Worm (Caenorhabditis elegans) whole organism, L1 larva: ENCODE data around the gene K08B12.3.
A peak's percentile ranks its signal among the peaks of the same experiment; 100 is the strongest.

Source experiments
- C16A3.4 ChIP-seq: fragments of 150-350 bp; optimal IDR thresholded peaks from 2 replicates; lab custom pipeline; 2014; ENCODE audit warnings: missing biosample characterization, missing genetic modification characterization
- C34B4.2 ChIP-seq: sonication (generic microtip); optimal IDR thresholded peaks from 2 replicates; lab custom pipeline; 2017; ENCODE audit warnings: mild to moderate bottlenecking, missing genetic modification characterization, missing compliant biosample characterization
- Y116A8C.19 ChIP-seq: sonication (generic microtip); optimal IDR thresholded peaks from 2 replicates; lab custom pipeline; 2016; ENCODE audit warnings: missing compliant biosample characterization, missing genetic modification characterization, borderline replicate concordance
- aha-1 ChIP-seq: fragments of 150-350 bp; optimal IDR thresholded peaks from 2 replicates; lab custom pipeline; 2014; ENCODE audit warnings: missing biosample characterization, missing genetic modification characterization
- alr-1 ChIP-seq: fragments of 200-800 bp; sonication (Bioruptor generic); optimal IDR thresholded peaks from 2 replicates; lab custom pipeline; 2018; ENCODE audit warnings: borderline replicate concordance, mild to moderate bottlenecking, missing genetic modification characterization, missing compliant biosample characterization
- blmp-1 ChIP-seq: fragments of 150-350 bp; optimal IDR thresholded peaks from 2 replicates; lab custom pipeline; 2014; ENCODE audit warnings: missing biosample characterization, missing genetic modification characterization
- ceh-63 ChIP-seq: fragments of 200-800 bp; sonication (Bioruptor generic); optimal IDR thresholded peaks from 2 replicates; lab custom pipeline; 2018; ENCODE audit warnings: mild to moderate bottlenecking, missing genetic modification characterization, missing compliant biosample characterization
- ceh-8 ChIP-seq: fragments of 200-800 bp; sonication (Bioruptor generic); optimal IDR thresholded peaks from 2 replicates; lab custom pipeline; 2018; ENCODE audit warnings: mild to moderate bottlenecking, missing genetic modification characterization, moderate library complexity, missing compliant biosample characterization
- ces-1 ChIP-seq: fragments of 150-350 bp; optimal IDR thresholded peaks from 2 replicates; lab custom pipeline; 2014; ENCODE audit warnings: missing biosample characterization, missing genetic modification reagents, missing genetic modification characterization
- efl-1 ChIP-seq, 4 experiments: fragments of 150-350 bp; optimal IDR thresholded peaks in 3 of 4; peaks in 1 of 4; 1 replicate in 1 of 4; 2 replicates in 3 of 4; lab custom pipeline; 2014; ENCODE audit warnings: missing biosample characterization in 2 of 4, missing genetic modification characterization in 2 of 4, missing genetic modification reagents in 2 of 4
- elt-3 ChIP-seq, 6 experiments: fragments of 150-350 bp in 1 of 6; sonication (generic microtip); optimal IDR thresholded peaks; 2 replicates each; lab custom pipeline; 2017 to 2018; ENCODE audit warnings: missing biosample characterization in 6 of 6, missing genetic modification characterization in 6 of 6, inconsistent platforms in 1 of 6
- ets-5 ChIP-seq: fragments of 200-800 bp; sonication (Bioruptor generic); IDR thresholded peaks from 2 replicates; pipeline ENCODE4 v1.3.6; 2022; ENCODE audit warnings: missing genetic modification characterization, missing compliant biosample characterization
- fkh-10 ChIP-seq: sonication (generic microtip); optimal IDR thresholded peaks from 2 replicates; lab custom pipeline; 2017; ENCODE audit warnings: missing biosample characterization, missing genetic modification reagents, missing genetic modification characterization
- fos-1 ChIP-seq: fragments of 150-350 bp; optimal IDR thresholded peaks from 2 replicates; lab custom pipeline; 2014; ENCODE audit warnings: missing biosample characterization, missing genetic modification characterization
- grh-1 ChIP-seq: fragments of 200-800 bp; sonication (Bioruptor generic); IDR thresholded peaks from 2 replicates; pipeline ENCODE4 v1.3.6; 2022; ENCODE audit warnings: missing genetic modification reagents, missing genetic modification characterization, missing compliant biosample characterization
- hlh-17 ChIP-seq: fragments of 200-800 bp; sonication (Bioruptor generic); optimal IDR thresholded peaks from 2 replicates; lab custom pipeline; 2018; ENCODE audit warnings: missing genetic modification characterization, mild to moderate bottlenecking, missing compliant biosample characterization, moderate library complexity, borderline replicate concordance
- hpl-2 ChIP-seq: fragments of 150-350 bp; optimal IDR thresholded peaks from 2 replicates; lab custom pipeline; 2014; ENCODE audit warnings: missing biosample characterization, missing genetic modification reagents, missing genetic modification characterization
- irx-1 ChIP-seq: sonication (generic microtip); optimal IDR thresholded peaks from 2 replicates; lab custom pipeline; 2016; ENCODE audit warnings: missing genetic modification characterization, missing compliant biosample characterization
- isw-1 ChIP-seq: fragments of 200-800 bp; sonication (Bioruptor generic); IDR thresholded peaks from 2 replicates; pipeline ENCODE4 v1.3.6; 2022; ENCODE audit warnings: missing genetic modification characterization, missing compliant biosample characterization
- jun-1 ChIP-seq: fragments of 150-350 bp; optimal IDR thresholded peaks from 2 replicates; lab custom pipeline; 2014; ENCODE audit warnings: missing biosample characterization, missing genetic modification reagents, missing genetic modification characterization
- lin-15B ChIP-seq: fragments of 150-350 bp; sonication (generic microtip); optimal IDR thresholded peaks from 3 replicates; lab custom pipeline; 2014; ENCODE audit warnings: missing biosample characterization, missing genetic modification characterization
- lin-39 ChIP-seq: fragments of 150-350 bp; optimal IDR thresholded peaks from 2 replicates; lab custom pipeline; 2014; ENCODE audit warnings: missing biosample characterization, missing genetic modification reagents, missing genetic modification characterization
- lsy-2 ChIP-seq, 2 experiments: fragments of 150-350 bp; optimal IDR thresholded peaks; 2 replicates each; lab custom pipeline; 2014; ENCODE audit warnings: missing biosample characterization in 2 of 2, missing genetic modification characterization in 2 of 2
- mab-9 ChIP-seq: fragments of 200-800 bp; sonication (Bioruptor generic); IDR thresholded peaks from 2 replicates; pipeline ENCODE4 v1.3.6; 2022; ENCODE audit warnings: missing genetic modification reagents, missing genetic modification characterization, missing compliant biosample characterization
- mdl-1 ChIP-seq, 2 experiments: fragments of 150-350 bp; optimal IDR thresholded peaks; 2 replicates each; lab custom pipeline; 2014 to 2017; ENCODE audit warnings: missing biosample characterization in 2 of 2, missing genetic modification characterization in 2 of 2, inconsistent platforms in 1 of 2
- nhr-11 ChIP-seq: fragments of 150-350 bp; optimal IDR thresholded peaks from 2 replicates; lab custom pipeline; 2014; ENCODE audit warnings: missing biosample characterization, missing genetic modification characterization
- nhr-12 ChIP-seq: sonication (generic microtip); optimal IDR thresholded peaks from 2 replicates; lab custom pipeline; 2017; ENCODE audit warnings: missing biosample characterization, missing genetic modification characterization
- nhr-19 ChIP-seq: fragments of 200-800 bp; sonication (Bioruptor generic); conservative IDR thresholded peaks from 2 replicates; pipeline ENCODE4 v1.3.6; 2022; ENCODE audit warnings: missing genetic modification characterization, missing compliant biosample characterization
- nhr-20 ChIP-seq: sonication (generic microtip); optimal IDR thresholded peaks from 2 replicates; lab custom pipeline; 2016; ENCODE audit warnings: mild to moderate bottlenecking, missing genetic modification characterization, missing compliant biosample characterization
- nhr-237 ChIP-seq: fragments of 150-350 bp; optimal IDR thresholded peaks from 2 replicates; lab custom pipeline; 2014; ENCODE audit warnings: missing biosample characterization, missing genetic modification characterization
- nhr-28 ChIP-seq: fragments of 150-350 bp; optimal IDR thresholded peaks from 2 replicates; lab custom pipeline; 2014; ENCODE audit warnings: missing biosample characterization, missing genetic modification characterization
- nhr-84 ChIP-seq: sonication (generic microtip); optimal IDR thresholded peaks from 2 replicates; lab custom pipeline; 2017; ENCODE audit warnings: missing biosample characterization, missing genetic modification characterization
- nhr-85 ChIP-seq: sonication (generic microtip); peaks from one replicate; lab custom pipeline; 2016; ENCODE audit warnings: missing genetic modification characterization, inconsistent platforms, missing compliant biosample characterization
- nhr-90 ChIP-seq: sonication (generic microtip); optimal IDR thresholded peaks from 2 replicates; lab custom pipeline; 2016; ENCODE audit warnings: mild to moderate bottlenecking, missing genetic modification characterization, missing compliant biosample characterization; ENCODE audit not compliant: poor library complexity
- pax-3 ChIP-seq: fragments of 200-800 bp; sonication (Bioruptor generic); optimal IDR thresholded peaks from 2 replicates; lab custom pipeline; 2018; ENCODE audit warnings: mild to moderate bottlenecking, missing genetic modification characterization, moderate library complexity, missing compliant biosample characterization
- rnt-1 ChIP-seq: sonication (generic microtip); optimal IDR thresholded peaks from 2 replicates; lab custom pipeline; 2016; ENCODE audit warnings: mild to moderate bottlenecking, missing genetic modification characterization, moderate library complexity, missing compliant biosample characterization
- skn-1 ChIP-seq: fragments of 150-350 bp; optimal IDR thresholded peaks from 2 replicates; lab custom pipeline; 2014; ENCODE audit warnings: missing biosample characterization, missing genetic modification characterization
- snu-23 ChIP-seq: sonication (generic microtip); optimal IDR thresholded peaks from 2 replicates; lab custom pipeline; 2016; ENCODE audit warnings: missing genetic modification characterization, missing compliant biosample characterization
- sox-4 ChIP-seq: sonication (generic microtip); optimal IDR thresholded peaks from 2 replicates; lab custom pipeline; 2016; ENCODE audit warnings: missing genetic modification characterization, missing compliant biosample characterization
- sptf-1 ChIP-seq: fragments of 150-350 bp; optimal IDR thresholded peaks from 2 replicates; lab custom pipeline; 2014; ENCODE audit warnings: missing biosample characterization, missing genetic modification characterization
- sup-37 ChIP-seq: fragments of 200-800 bp; sonication (Bioruptor generic); optimal IDR thresholded peaks from 2 replicates; lab custom pipeline; 2018; ENCODE audit warnings: mild to moderate bottlenecking, missing genetic modification characterization, missing compliant biosample characterization
- tbx-2 ChIP-seq: sonication (generic microtip); optimal IDR thresholded peaks from 2 replicates; lab custom pipeline; 2016; ENCODE audit warnings: missing genetic modification characterization, missing compliant biosample characterization
- unc-130 ChIP-seq: fragments of 150-350 bp; optimal IDR thresholded peaks from 2 replicates; lab custom pipeline; 2017; ENCODE audit warnings: missing biosample characterization, missing genetic modification characterization, inconsistent platforms
- unc-98 ChIP-seq: fragments of 200-800 bp; sonication (Bioruptor generic); IDR thresholded peaks from 2 replicates; pipeline ENCODE4 v1.3.6; 2022; ENCODE audit warnings: missing genetic modification characterization, missing compliant biosample characterization
- zag-1 ChIP-seq: fragments of 150-350 bp; optimal IDR thresholded peaks from 2 replicates; lab custom pipeline; 2014; ENCODE audit warnings: missing biosample characterization, missing genetic modification characterization
- zip-4 ChIP-seq: fragments of 200-800 bp; sonication (Bioruptor generic); optimal IDR thresholded peaks from 2 replicates; lab custom pipeline; 2018; ENCODE audit warnings: mild to moderate bottlenecking, missing genetic modification characterization, moderate library complexity, missing compliant biosample characterization
- ztf-11 ChIP-seq, 2 experiments: sonication (generic microtip); optimal IDR thresholded peaks; 2 replicates each; lab custom pipeline; 2016 to 2017; ENCODE audit warnings: missing genetic modification characterization in 2 of 2, missing biosample characterization in 1 of 2, missing compliant biosample characterization in 1 of 2
- ztf-4 ChIP-seq: fragments of 150-350 bp; optimal IDR thresholded peaks from 2 replicates; lab custom pipeline; 2014; ENCODE audit warnings: missing biosample characterization, missing genetic modification characterization

Gene K08B12.3

DNA sequence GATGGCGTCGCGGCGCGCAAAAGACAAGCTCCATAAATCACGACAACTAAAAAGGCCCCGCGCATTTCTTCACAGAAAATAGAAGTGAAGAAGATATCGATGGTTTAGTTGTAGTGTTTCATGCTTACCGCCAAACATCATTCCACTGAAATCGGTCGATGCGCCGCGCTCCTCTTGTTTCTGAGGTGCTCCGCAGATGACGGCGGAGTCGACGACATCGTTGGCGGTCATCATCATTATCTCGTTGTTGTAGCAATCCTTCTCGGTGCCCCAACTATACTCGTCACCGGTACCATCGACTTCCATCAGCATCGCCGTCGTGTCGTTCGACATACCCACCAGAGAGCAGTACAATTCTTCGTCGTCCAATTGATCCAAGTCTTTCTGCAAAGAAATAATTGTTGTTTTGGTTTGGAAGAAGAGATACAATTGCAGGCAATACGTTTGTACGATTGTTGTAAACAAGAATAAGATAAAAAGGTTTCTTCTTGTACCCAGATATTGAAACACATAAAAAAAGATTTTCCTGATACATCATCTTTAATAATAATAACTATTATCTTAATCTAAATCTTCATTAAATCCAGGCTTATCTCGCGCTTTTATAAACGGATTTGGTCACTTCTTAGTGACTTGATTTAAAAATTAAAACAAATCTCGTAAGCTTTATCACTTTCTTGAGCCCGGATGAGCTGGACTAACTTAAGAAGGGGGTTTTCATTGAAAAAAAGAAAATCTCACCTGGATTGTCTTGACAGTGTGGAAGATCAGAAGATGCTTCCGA is 9.0 kb upstream of the K08B12.3 start (continued):
- no peak for TF ChIP-seq snu-23
- no peak for TF ChIP-seq nhr-28 (tag; lab: Kevin White, UChicago)
- peak; percentile 23 for TF ChIP-seq lsy-2 (tag; optimal IDR thresholded peaks at IDR 0.05; lab: Kevin White, UChicago)
- no peak for TF ChIP-seq ztf-4 (tag; lab: Kevin White, UChicago)
- peak; percentile 10 for TF ChIP-seq sup-37 (GFP tag; lab: Kevin White, UChicago)
- TF ChIP-seq unc-130 (tag; lab: Kevin White, UChicago) = no peak
- TF ChIP-seq elt-3 (tag; optimal IDR thresholded peaks at IDR 0.05; lab: Kevin White, UChicago) = no peak
- TF ChIP-seq Y116A8C.19 (tag; lab: Kevin White, UChicago) = no peak
- no peak for TF ChIP-seq fos-1 (tag; lab: Kevin White, UChicago)
- no peak for TF ChIP-seq nhr-84 (tag; lab: Kevin White, UChicago)
- TF ChIP-seq isw-1 (GFP tag; lab: Robert Waterston, UW) = no peak
- no peak for TF ChIP-seq ceh-8 (GFP tag; lab: Kevin White, UChicago)
- no peak for TF ChIP-seq ztf-11 (tag; optimal IDR thresholded peaks at IDR 0.05; lab: Kevin White, UChicago)
- no peak for TF ChIP-seq unc-98 (GFP tag; lab: Robert Waterston, UW)
- TF ChIP-seq zag-1 (tag; lab: Kevin White, UChicago) = no peak

ce11 chrV:6226530-6227125 is 8.3 kb upstream of the K08B12.3 start, which contains the start of gene W06H8.6:
Gene W06H8.6 (minus strand): TSS chrV:6227010.
- no peak for TF ChIP-seq snu-23
- TF ChIP-seq nhr-84 (tag; lab: Kevin White, UChicago) = no peak
- peak; percentile 39 for TF ChIP-seq nhr-90 (tag; lab: Kevin White, UChicago)
- peak; percentile 6 for TF ChIP-seq rnt-1
- TF ChIP-seq ets-5 (GFP tag; lab: Robert Waterston, UW) = no peak
- TF ChIP-seq grh-1 (GFP tag; lab: Robert Waterston, UW) = peak; percentile 30
- TF ChIP-seq ceh-8 (GFP tag; lab: Kevin White, UChicago) = peak; percentile 23
- no peak for TF ChIP-seq C16A3.4 (tag; lab: Kevin White, UChicago)
- no peak for TF ChIP-seq mab-9
- TF ChIP-seq unc-98 (GFP tag; lab: Robert Waterston, UW) = no peak
- peak; percentile 62 for TF ChIP-seq nhr-85 (tag; lab: Kevin White, UChicago)
- no peak for TF ChIP-seq efl-1 (optimal IDR thresholded peaks at IDR 0.05; lab: Kevin White, UChicago)
- TF ChIP-seq efl-1 (GFP tag; optimal IDR thresholded peaks at IDR 0.05 in 1 of 2; lab: Kevin White, UChicago) = peak in 1 of 2 experiments; percentile 81
- no peak for TF ChIP-seq hlh-17
- TF ChIP-seq irx-1 = no peak
- TF ChIP-seq nhr-237 (tag; lab: Kevin White, UChicago) = no peak
- no peak for TF ChIP-seq zip-4 (GFP tag; lab: Kevin White, UChicago)
- no peak for TF ChIP-seq skn-1
- TF ChIP-seq aha-1 (tag; lab: Kevin White, UChicago) = no peak
- no peak for TF ChIP-seq jun-1 (tag; lab: Kevin White, UChicago)
- no peak for TF ChIP-seq hpl-2 (GFP tag; lab: Kevin White, UChicago)
- no peak for TF ChIP-seq tbx-2
- TF ChIP-seq nhr-20 (tag; lab: Kevin White, UChicago) = no peak
- peak; percentile 37 for TF ChIP-seq ceh-63 (GFP tag; lab: Kevin White, UChicago)
- TF ChIP-seq nhr-11 = no peak
- peak; percentile 46 for TF ChIP-seq pax-3 (tag; lab: Kevin White, UChicago)
- TF ChIP-seq fos-1 (tag; lab: Kevin White, UChicago) = no peak
- no peak for TF ChIP-seq sup-37 (GFP tag; lab: Kevin White, UChicago)
- TF ChIP-seq nhr-12 (tag; lab: Kevin White, UChicago) = no peak
- TF ChIP-seq blmp-1 (tag; lab: Kevin White, UChicago) = no peak
- no peak for TF ChIP-seq sox-4 (tag; lab: Kevin White, UChicago)
- no peak for TF ChIP-seq ces-1
- TF ChIP-seq alr-1 (tag; lab: Kevin White, UChicago) = no peak
- TF ChIP-seq nhr-19 (GFP tag; lab: Robert Waterston, UW) = no peak
- TF ChIP-seq mdl-1 (tag; optimal IDR thresholded peaks at IDR 0.05; lab: Kevin White, UChicago) = no peak
- TF ChIP-seq lin-39 (tag; lab: Kevin White, UChicago) = no peak
- TF ChIP-seq fkh-10 = no peak
- no peak for TF ChIP-seq C34B4.2 (tag; lab: Kevin White, UChicago)
- no peak for TF ChIP-seq sptf-1
- no peak for TF ChIP-seq lin-15B (tag; lab: Kevin White, UChicago)
- TF ChIP-seq nhr-28 (tag; lab: Kevin White, UChicago) = no peak
